Fruit fly (Drosophila melanogaster) whole organism, embryonic: ENCODE results near the gene Pisd.

Experiments
- CG10267 ChIP-seq: fragments of 200-800 bp; sonication (Bioruptor generic); optimal IDR thresholded peaks from 2 replicates; lab custom pipeline; 2018; ENCODE audit warnings: missing biosample characterization, mild to moderate bottlenecking, missing genetic modification characterization, moderate library complexity
- CG11695 ChIP-seq: fragments of 200-800 bp; sonication (Bioruptor generic); IDR thresholded peaks from 3 replicates; pipeline ENCODE4 v1.3.6; 2022; ENCODE audit warnings: missing biosample characterization, missing genetic modification characterization
- CG12104 ChIP-seq: fragments of 200-800 bp; sonication (Bioruptor generic); optimal IDR thresholded peaks from 3 replicates; lab custom pipeline; 2016; ENCODE audit warnings: missing biosample characterization, missing genetic modification characterization
- CG12299 ChIP-seq: fragments of 200-800 bp; sonication (Bioruptor generic); optimal IDR thresholded peaks from 2 replicates; lab custom pipeline; 2018; ENCODE audit warnings: missing biosample characterization, mild to moderate bottlenecking, missing genetic modification characterization
- CG12744 ChIP-seq: fragments of 200-800 bp; sonication (Bioruptor generic); optimal IDR thresholded peaks from 2 replicates; lab custom pipeline; 2016; ENCODE audit warnings: missing biosample characterization, missing genetic modification characterization
- CG13296 ChIP-seq: fragments of 200-800 bp; sonication (Bioruptor generic); optimal IDR thresholded peaks from 3 replicates; lab custom pipeline; 2018; ENCODE audit warnings: missing biosample characterization, mild to moderate bottlenecking, missing genetic modification characterization
- CG14860 ChIP-seq: fragments of 200-800 bp; sonication (Bioruptor generic); IDR thresholded peaks from 3 replicates; pipeline ENCODE4 v1.3.6; 2022; ENCODE audit warnings: missing biosample characterization, missing genetic modification characterization; ENCODE audit not compliant: partially characterized antibody
- CG16815 ChIP-seq: fragments of 200-800 bp; sonication (Bioruptor generic); optimal IDR thresholded peaks from 3 replicates; lab custom pipeline; 2017; ENCODE audit warnings: missing biosample characterization, mild to moderate bottlenecking, missing genetic modification characterization
- CG17385 ChIP-seq: fragments of 200-800 bp; sonication (Bioruptor generic); optimal IDR thresholded peaks from 3 replicates; lab custom pipeline; 2018; ENCODE audit warnings: missing biosample characterization, mild to moderate bottlenecking, missing genetic modification characterization
- CG2875 ChIP-seq: fragments of 200-800 bp; sonication (Bioruptor generic); optimal IDR thresholded peaks from 2 replicates; lab custom pipeline; 2017; ENCODE audit warnings: missing biosample characterization, mild to moderate bottlenecking, missing genetic modification characterization, missing genetic modification reagents
- CG3065 ChIP-seq: fragments of 200-800 bp; sonication (Bioruptor generic); optimal IDR thresholded peaks from 2 replicates; lab custom pipeline; 2016; ENCODE audit warnings: missing biosample characterization, missing genetic modification characterization
- CG31388 ChIP-seq: fragments of 200-800 bp; sonication (Bioruptor generic); optimal IDR thresholded peaks from 2 replicates; lab custom pipeline; 2016; ENCODE audit warnings: missing biosample characterization, missing genetic modification characterization
- CG31441 ChIP-seq: fragments of 200-800 bp; sonication (Bioruptor generic); IDR thresholded peaks from 2 replicates; pipeline ENCODE4 v1.3.6; 2022; ENCODE audit warnings: missing biosample characterization, missing genetic modification characterization
- CG33557 ChIP-seq: fragments of 200-800 bp; sonication (Bioruptor generic); optimal IDR thresholded peaks from 2 replicates; lab custom pipeline; 2019; ENCODE audit warnings: missing biosample characterization, mild to moderate bottlenecking, missing genetic modification characterization, moderate library complexity
- CG4282 ChIP-seq: fragments of 200-800 bp; sonication (Bioruptor generic); optimal IDR thresholded peaks from 2 replicates; lab custom pipeline; 2016; ENCODE audit warnings: missing biosample characterization, missing genetic modification characterization
- CG5180 ChIP-seq: fragments of 200-800 bp; sonication (Bioruptor generic); optimal IDR thresholded peaks from 3 replicates; lab custom pipeline; 2017; ENCODE audit warnings: missing biosample characterization, missing genetic modification characterization, mild to moderate bottlenecking, moderate library complexity, missing genetic modification reagents
- CG6254 ChIP-seq: fragments of 200-800 bp; sonication (Bioruptor generic); optimal IDR thresholded peaks from 3 replicates; lab custom pipeline; 2017; ENCODE audit warnings: mild to moderate bottlenecking, missing biosample characterization, missing genetic modification reagents, missing genetic modification characterization
- CG6765 ChIP-seq: fragments of 200-800 bp; sonication (Bioruptor generic); optimal IDR thresholded peaks from 3 replicates; lab custom pipeline; 2017; ENCODE audit warnings: missing biosample characterization, mild to moderate bottlenecking, missing genetic modification characterization
- CG7271 ChIP-seq: fragments of 200-800 bp; sonication (Bioruptor generic); optimal IDR thresholded peaks from 2 replicates; lab custom pipeline; 2018; ENCODE audit warnings: missing biosample characterization, mild to moderate bottlenecking, missing genetic modification characterization, moderate library complexity
- CG8290 ChIP-seq, 3 experiments: fragments of 200-800 bp; sonication (Bioruptor generic); optimal IDR thresholded peaks; 2 replicates each; lab custom pipeline; 2016 to 2019; ENCODE audit warnings: missing biosample characterization in 3 of 3, missing genetic modification characterization in 3 of 3, mild to moderate bottlenecking in 2 of 3, moderate library complexity in 1 of 3
- CG8478 ChIP-seq: fragments of >200 bp; optimal IDR thresholded peaks from 2 replicates; lab custom pipeline; 2018
- Doc2 ChIP-seq: fragments of 200-800 bp; sonication (Bioruptor generic); IDR thresholded peaks from 2 replicates; pipeline ENCODE4 v1.3.6; 2022; ENCODE audit warnings: missing biosample characterization, missing genetic modification characterization
- E2f1 ChIP-seq: fragments of 200-800 bp; sonication (Bioruptor generic); IDR thresholded peaks from 2 replicates; pipeline ENCODE4 v1.3.6; 2022; ENCODE audit warnings: missing biosample characterization, missing genetic modification characterization
- Ets97D ChIP-seq: fragments of 200-800 bp; sonication (Bioruptor generic); optimal IDR thresholded peaks from 3 replicates; lab custom pipeline; 2016; ENCODE audit warnings: missing biosample characterization, missing genetic modification characterization
- Fer2 ChIP-seq: fragments of 200-800 bp; sonication (Bioruptor generic); optimal IDR thresholded peaks from 2 replicates; lab custom pipeline; 2018; ENCODE audit warnings: missing biosample characterization, mild to moderate bottlenecking, missing genetic modification characterization, moderate library complexity
- H15 ChIP-seq: fragments of 200-800 bp; sonication (Bioruptor generic); IDR thresholded peaks from 3 replicates; pipeline ENCODE4 v1.3.6; 2022; ENCODE audit warnings: missing biosample characterization, missing genetic modification characterization
- HLH54F ChIP-seq: fragments of 200-800 bp; sonication (Bioruptor generic); optimal IDR thresholded peaks from 3 replicates; lab custom pipeline; 2016; ENCODE audit warnings: missing biosample characterization, missing genetic modification characterization
- HmgD ChIP-seq: fragments of 200-800 bp; sonication (Bioruptor generic); optimal IDR thresholded peaks from 3 replicates; lab custom pipeline; 2016; ENCODE audit warnings: missing biosample characterization, missing genetic modification characterization
- Side ChIP-seq: fragments of 200-800 bp; sonication (Bioruptor generic); optimal IDR thresholded peaks from 2 replicates; lab custom pipeline; 2016; ENCODE audit warnings: missing biosample characterization, missing genetic modification characterization
- Spps ChIP-seq: fragments of 200-800 bp; sonication (Bioruptor generic); optimal IDR thresholded peaks from 2 replicates; lab custom pipeline; 2018; ENCODE audit warnings: missing biosample characterization, mild to moderate bottlenecking, missing genetic modification characterization
- TFAM ChIP-seq: fragments of 200-800 bp; sonication (Bioruptor generic); optimal IDR thresholded peaks from 2 replicates; lab custom pipeline; 2017; ENCODE audit warnings: missing biosample characterization, missing genetic modification characterization, inconsistent platforms
- ab ChIP-seq: fragments of 200-800 bp; sonication (Bioruptor generic); optimal IDR thresholded peaks from 2 replicates; lab custom pipeline; 2016; ENCODE audit warnings: missing biosample characterization, missing genetic modification characterization
- az2 ChIP-seq: fragments of 200-800 bp; sonication (Bioruptor generic); optimal IDR thresholded peaks from 3 replicates; lab custom pipeline; 2016; ENCODE audit warnings: missing biosample characterization, missing genetic modification characterization
- cato ChIP-seq: fragments of 200-800 bp; sonication (Bioruptor generic); optimal IDR thresholded peaks from 2 replicates; lab custom pipeline; 2016; ENCODE audit warnings: missing biosample characterization, missing genetic modification characterization, borderline replicate concordance
- dati ChIP-seq: fragments of 200-800 bp; sonication (Bioruptor generic); IDR thresholded peaks from 2 replicates; pipeline ENCODE4 v1.3.6; 2022; ENCODE audit warnings: missing biosample characterization, missing genetic modification characterization
- disco-r ChIP-seq: fragments of 200-800 bp; sonication (Bioruptor generic); optimal IDR thresholded peaks from 2 replicates; lab custom pipeline; 2016; ENCODE audit warnings: missing biosample characterization, missing genetic modification characterization
- dm ChIP-seq: fragments of 200-800 bp; sonication (Bioruptor generic); optimal IDR thresholded peaks from 3 replicates; lab custom pipeline; 2016; ENCODE audit warnings: missing biosample characterization, missing genetic modification characterization
- dysf ChIP-seq: fragments of 200-800 bp; sonication (Bioruptor generic); IDR thresholded peaks from 3 replicates; pipeline ENCODE4 v1.3.6; 2022; ENCODE audit warnings: missing biosample characterization, missing genetic modification characterization
- ems ChIP-seq: fragments of 200-800 bp; sonication (Bioruptor generic); optimal IDR thresholded peaks from 3 replicates; lab custom pipeline; 2016; ENCODE audit warnings: missing biosample characterization, missing genetic modification characterization
- eve ChIP-seq, 2 experiments: fragments of >200 bp; optimal IDR thresholded peaks; 2 replicates each; lab custom pipeline; 2017; ENCODE audit warnings: missing biosample characterization in 2 of 2, missing genetic modification characterization in 2 of 2
- fd102C ChIP-seq: fragments of 200-800 bp; sonication (Bioruptor generic); optimal IDR thresholded peaks from 2 replicates; lab custom pipeline; 2018; ENCODE audit warnings: missing biosample characterization, mild to moderate bottlenecking, missing genetic modification characterization, moderate library complexity
- gem ChIP-seq: fragments of 200-800 bp; sonication (Bioruptor generic); optimal IDR thresholded peaks from 2 replicates; lab custom pipeline; 2019; ENCODE audit warnings: missing biosample characterization, mild to moderate bottlenecking, missing genetic modification characterization, moderate library complexity
- gsb ChIP-seq: fragments of 200-800 bp; sonication (Bioruptor generic); IDR thresholded peaks from 2 replicates; pipeline ENCODE4 v1.3.6; 2022; ENCODE audit warnings: missing biosample characterization, missing genetic modification characterization
- jumu ChIP-seq: fragments of 200-800 bp; sonication (Bioruptor generic); optimal IDR thresholded peaks from 3 replicates; lab custom pipeline; 2016; ENCODE audit warnings: missing biosample characterization, missing genetic modification characterization
- mld ChIP-seq: fragments of 200-800 bp; sonication (Bioruptor generic); IDR thresholded peaks from 3 replicates; pipeline ENCODE4 v1.3.6; 2022; ENCODE audit warnings: missing biosample characterization, missing genetic modification characterization; ENCODE audit not compliant: partially characterized antibody
- pan ChIP-seq, 4 experiments: fragments of >200 bp in 3 of 4; fragments of 200-800 bp in 1 of 4; sonication (Bioruptor generic) in 1 of 4; optimal IDR thresholded peaks in 3 of 4; IDR thresholded peaks in 1 of 4; 2 replicates each; pipeline versions ENCODE4 v1.3.6 to Lab custom; 2017 to 2022; ENCODE audit warnings: missing biosample characterization in 2 of 4, missing genetic modification characterization in 2 of 4, mixed read lengths in 1 of 4
- rib ChIP-seq: fragments of 200-800 bp; sonication (Bioruptor generic); IDR thresholded peaks from 2 replicates; pipeline ENCODE4 v1.3.6; 2022; ENCODE audit warnings: missing biosample characterization, missing genetic modification characterization
- sima ChIP-seq: fragments of 200-800 bp; sonication (Bioruptor generic); optimal IDR thresholded peaks from 2 replicates; lab custom pipeline; 2016; ENCODE audit warnings: missing biosample characterization, missing genetic modification characterization
- trem ChIP-seq: fragments of 200-800 bp; optimal IDR thresholded peaks from 3 replicates; lab custom pipeline; 2019; ENCODE audit warnings: missing biosample characterization, mild to moderate bottlenecking, missing genetic modification characterization, moderate library complexity
- wdn ChIP-seq: fragments of 200-800 bp; sonication (Bioruptor generic); IDR thresholded peaks from 2 replicates; pipeline ENCODE4 v1.3.6; 2022; ENCODE audit warnings: missing biosample characterization, missing genetic modification characterization
- zen2 ChIP-seq: fragments of 200-800 bp; sonication (Bioruptor generic); IDR thresholded peaks from 3 replicates; pipeline ENCODE4 v1.3.6; 2022; ENCODE audit warnings: missing biosample characterization, missing genetic modification characterization; ENCODE audit not compliant: partially characterized antibody

The Pisd gene

dm6 chr3R:24058041-24058440 is 7.5 kb downstream of the Pisd start, which contains the start of gene SMC1 (continued):
- TF ChIP-seq Side (GFP tag; lab: Kevin White, UChicago) = no peak
- no peak for TF ChIP-seq Doc2
- TF ChIP-seq CG12104 (GFP tag; lab: Kevin White, UChicago) = no peak
- peak; percentile 38; the same call in 2 of the 3 replicates for TF ChIP-seq dysf (GFP tag; lab: Robert Waterston, UW)
- TF ChIP-seq CG6765 (GFP tag; lab: Kevin White, UChicago) = peak; percentile 20
- peak; percentile 99 for TF ChIP-seq mld
- TF ChIP-seq Fer2 (tag; lab: Kevin White, UChicago) = peak; percentile 0
- peak; percentile 88 for TF ChIP-seq trem (tag; lab: Kevin White, UChicago)
- TF ChIP-seq jumu (GFP tag; lab: Kevin White, UChicago) = peak; percentile 64
- TF ChIP-seq CG12299 (tag; lab: Kevin White, UChicago) = no peak
- TF ChIP-seq CG14860 (GFP tag; lab: Robert Waterston, UW) = peak; percentile 99
- TF ChIP-seq H15 (GFP tag; lab: Robert Waterston, UW) = no peak
- TF ChIP-seq disco-r = no peak
- TF ChIP-seq CG13296 (GFP tag; lab: Kevin White, UChicago) = peak; percentile 23
- TF ChIP-seq CG6254 (GFP tag; lab: Kevin White, UChicago) = peak; percentile 0
- no peak for TF ChIP-seq ab (GFP tag; lab: Kevin White, UChicago)
- TF ChIP-seq HmgD (GFP tag; lab: Kevin White, UChicago) = peak; percentile 76
- peak; percentile 6 for TF ChIP-seq sima (GFP tag; lab: Kevin White, UChicago)
- TF ChIP-seq dm (GFP tag; lab: Kevin White, UChicago) = peak; percentile 41
- no peak for TF ChIP-seq rib (GFP tag; lab: Robert Waterston, UW)
- peak; percentile 56 for TF ChIP-seq CG10267
- TF ChIP-seq TFAM (GFP tag; lab: Kevin White, UChicago) = no peak
- TF ChIP-seq fd102C (GFP tag; lab: Kevin White, UChicago) = no peak
- TF ChIP-seq zen2 (GFP tag; lab: Robert Waterston, UW) = peak; percentile 99
- no peak for TF ChIP-seq CG16815
- TF ChIP-seq eve (GFP tag; optimal IDR thresholded peaks at IDR 0.05; lab: Kevin White, UChicago) = no peak
- TF ChIP-seq Spps (tag; lab: Kevin White, UChicago) = no peak
- TF ChIP-seq CG8290 (GFP tag; optimal IDR thresholded peaks at IDR 0.05; lab: Kevin White, UChicago) = peak; percentile 51
- TF ChIP-seq CG8290 (tag; optimal IDR thresholded peaks at IDR 0.05; lab: Kevin White, UChicago) = peak in 1 of 2 experiments; percentile 83
- no peak for TF ChIP-seq CG31388 (GFP tag; lab: Kevin White, UChicago)
- TF ChIP-seq pan (optimal IDR thresholded peaks at IDR 0.05; lab: Kevin White, UChicago) = no peak
- peak in 1 of 2 experiments; percentile 44 for TF ChIP-seq pan (GFP tag; optimal IDR thresholded peaks at IDR 0.05 in 1 of 2, IDR thresholded peaks at IDR 0.05 in 1 of 2)
- peak; percentile 30 for TF ChIP-seq CG12744 (GFP tag; lab: Kevin White, UChicago)
- TF ChIP-seq CG33557 (GFP tag; lab: Kevin White, UChicago) = no peak
- peak; percentile 77 for TF ChIP-seq Ets97D
- TF ChIP-seq HLH54F = peak; percentile 61
- TF ChIP-seq CG31441 = no peak
- TF ChIP-seq CG7271 = no peak
- TF ChIP-seq gem = no peak
- TF ChIP-seq ems (GFP tag; lab: Kevin White, UChicago) = peak; percentile 23
- no peak for TF ChIP-seq dati
- no peak for TF ChIP-seq wdn (GFP tag; lab: Robert Waterston, UW)
- TF ChIP-seq gsb (GFP tag; lab: Robert Waterston, UW) = no peak
- TF ChIP-seq E2f1 (GFP tag; lab: Robert Waterston, UW) = peak; percentile 37; the same call in 1 of the 2 replicates
- no peak for TF ChIP-seq CG17385 (GFP tag; lab: Kevin White, UChicago)
- no peak for TF ChIP-seq CG11695
- peak; percentile 39 for TF ChIP-seq az2
- no peak for TF ChIP-seq cato (GFP tag; lab: Kevin White, UChicago)
- TF ChIP-seq CG5180 = no peak
- no peak for TF ChIP-seq CG4282 (GFP tag; lab: Kevin White, UChicago)
- TF ChIP-seq CG8478 (lab: Kevin White, UChicago) = no peak
- TF ChIP-seq CG3065 = no peak
- no peak for TF ChIP-seq CG2875 (GFP tag; lab: Kevin White, UChicago)
